Fruit fly (Drosophila melanogaster) whole organism, embryonic: ENCODE measurements around the gene Fcp3C.

Source experiments
- Ada2b ChIP-seq: fragments of 200-800 bp; sonication (Bioruptor generic); IDR thresholded peaks from 2 replicates; pipeline ENCODE4 v1.3.6; 2022; ENCODE audit warnings: missing biosample characterization, missing genetic modification characterization
- Asciz ChIP-seq: fragments of 200-800 bp; sonication (Bioruptor generic); optimal IDR thresholded peaks from 2 replicates; lab custom pipeline; 2017; ENCODE audit warnings: missing biosample characterization, mild to moderate bottlenecking, missing genetic modification characterization, missing genetic modification reagents
- Bdp1 ChIP-seq: fragments of 200-800 bp; sonication (Bioruptor generic); optimal IDR thresholded peaks from 3 replicates; lab custom pipeline; 2016; ENCODE audit warnings: missing biosample characterization, missing genetic modification characterization
- C15 ChIP-seq: fragments of 200-800 bp; sonication (Bioruptor generic); IDR thresholded peaks from 3 replicates; pipeline ENCODE4 v1.3.6; 2022; ENCODE audit warnings: missing biosample characterization, missing genetic modification characterization
- CG10147 ChIP-seq: fragments of 200-800 bp; sonication (Bioruptor generic); optimal IDR thresholded peaks from 2 replicates; lab custom pipeline; 2019; ENCODE audit warnings: missing biosample characterization, mild to moderate bottlenecking, missing genetic modification characterization, moderate library complexity
- CG11398 ChIP-seq: fragments of 200-800 bp; sonication (Bioruptor generic); optimal IDR thresholded peaks from 2 replicates; lab custom pipeline; 2016; ENCODE audit warnings: missing biosample characterization, missing genetic modification characterization
- CG11696 ChIP-seq: fragments of 200-800 bp; sonication (Bioruptor generic); IDR thresholded peaks from 2 replicates; pipeline ENCODE4 v1.3.6; 2022; ENCODE audit warnings: missing biosample characterization, missing genetic modification characterization
- CG12299 ChIP-seq: fragments of 200-800 bp; sonication (Bioruptor generic); optimal IDR thresholded peaks from 2 replicates; lab custom pipeline; 2018; ENCODE audit warnings: missing biosample characterization, mild to moderate bottlenecking, missing genetic modification characterization
- CG12391 ChIP-seq: fragments of 200-800 bp; sonication (Bioruptor generic); optimal IDR thresholded peaks from 3 replicates; lab custom pipeline; 2018; ENCODE audit warnings: missing biosample characterization, mild to moderate bottlenecking, missing genetic modification characterization, moderate library complexity
- CG15514 ChIP-seq: fragments of 200-800 bp; sonication (Bioruptor generic); optimal IDR thresholded peaks from 3 replicates; lab custom pipeline; 2017; ENCODE audit warnings: missing biosample characterization, missing genetic modification characterization, mild to moderate bottlenecking, moderate library complexity, missing genetic modification reagents
- CG17328 ChIP-seq: fragments of 200-800 bp; sonication (Bioruptor generic); IDR thresholded peaks from 2 replicates; pipeline ENCODE4 v1.3.6; 2022; ENCODE audit warnings: missing biosample characterization, missing genetic modification characterization
- CG2129 ChIP-seq: fragments of 200-800 bp; sonication (Bioruptor generic); IDR thresholded peaks from 2 replicates; pipeline ENCODE4 v1.3.6; 2022; ENCODE audit warnings: missing biosample characterization, missing genetic modification characterization; ENCODE audit not compliant: partially characterized antibody
- CG31365 ChIP-seq: fragments of 200-800 bp; sonication (Bioruptor generic); optimal IDR thresholded peaks from 2 replicates; lab custom pipeline; 2018; ENCODE audit warnings: missing biosample characterization, mild to moderate bottlenecking, missing genetic modification characterization
- CG4328 ChIP-seq: fragments of 200-800 bp; sonication (Bioruptor generic); optimal IDR thresholded peaks from 3 replicates; lab custom pipeline; 2017; ENCODE audit warnings: missing biosample characterization, missing genetic modification reagents, missing genetic modification characterization
- CG4707 ChIP-seq: fragments of 200-800 bp; sonication (Bioruptor generic); optimal IDR thresholded peaks from 2 replicates; lab custom pipeline; 2018; ENCODE audit warnings: missing biosample characterization, mild to moderate bottlenecking, missing genetic modification characterization, moderate library complexity
- CG8281 ChIP-seq: fragments of 200-800 bp; sonication (Bioruptor generic); optimal IDR thresholded peaks from 2 replicates; lab custom pipeline; 2018; ENCODE audit warnings: missing biosample characterization, mild to moderate bottlenecking, missing genetic modification characterization, moderate library complexity
- CG9609 ChIP-seq: fragments of 200-800 bp; sonication (Bioruptor generic); optimal IDR thresholded peaks from 3 replicates; lab custom pipeline; 2016; ENCODE audit warnings: missing biosample characterization, missing genetic modification characterization
- CG9817 ChIP-seq: fragments of 200-800 bp; sonication (Bioruptor generic); optimal IDR thresholded peaks from 2 replicates; lab custom pipeline; 2018; ENCODE audit warnings: missing biosample characterization, mild to moderate bottlenecking, missing genetic modification characterization, moderate library complexity
- Camta ChIP-seq: fragments of 200-800 bp; sonication (Bioruptor generic); optimal IDR thresholded peaks from 2 replicates; lab custom pipeline; 2016; ENCODE audit warnings: missing biosample characterization, missing genetic modification characterization
- Deaf1 ChIP-seq: fragments of 200-800 bp; optimal IDR thresholded peaks from 3 replicates; lab custom pipeline; 2019; ENCODE audit warnings: missing biosample characterization, mild to moderate bottlenecking, missing genetic modification characterization, moderate library complexity
- Dip2 ChIP-seq: fragments of 200-800 bp; sonication (Bioruptor generic); IDR thresholded peaks from 2 replicates; pipeline ENCODE4 v1.3.6; 2022; ENCODE audit warnings: missing biosample characterization, missing genetic modification characterization
- Fer3 ChIP-seq: fragments of 200-800 bp; sonication (Bioruptor generic); optimal IDR thresholded peaks from 2 replicates; lab custom pipeline; 2018; ENCODE audit warnings: missing biosample characterization, mild to moderate bottlenecking, missing genetic modification characterization, moderate library complexity
- Hmx ChIP-seq: fragments of 200-800 bp; sonication (Bioruptor generic); optimal IDR thresholded peaks from 2 replicates; lab custom pipeline; 2016; ENCODE audit warnings: missing biosample characterization, missing genetic modification characterization
- Kr ChIP-seq: fragments of 200-800 bp; sonication (Bioruptor generic); optimal IDR thresholded peaks from 2 replicates; lab custom pipeline; 2017; ENCODE audit warnings: missing biosample characterization, mild to moderate bottlenecking, missing genetic modification characterization
- Lim3 ChIP-seq: fragments of 200-800 bp; sonication (Bioruptor generic); IDR thresholded peaks from 2 replicates; pipeline ENCODE4 v1.3.6; 2022; ENCODE audit warnings: missing biosample characterization, missing genetic modification characterization
- Meics ChIP-seq: fragments of 200-800 bp; sonication (Bioruptor generic); optimal IDR thresholded peaks from 2 replicates; lab custom pipeline; 2017; ENCODE audit warnings: missing biosample characterization, mild to moderate bottlenecking, missing genetic modification characterization
- Mes4 ChIP-seq: fragments of 200-800 bp; sonication (Bioruptor generic); optimal IDR thresholded peaks from 2 replicates; lab custom pipeline; 2016; ENCODE audit warnings: missing biosample characterization, missing genetic modification characterization
- Myb ChIP-seq: fragments of 200-800 bp; sonication (Bioruptor generic); optimal IDR thresholded peaks from 2 replicates; lab custom pipeline; 2016; ENCODE audit warnings: missing biosample characterization, missing genetic modification characterization
- NC2β ChIP-seq: fragments of 200-800 bp; sonication (Bioruptor generic); optimal IDR thresholded peaks from 2 replicates; lab custom pipeline; 2016; ENCODE audit warnings: missing biosample characterization, missing genetic modification characterization
- ase ChIP-seq: fragments of 200-800 bp; sonication (Bioruptor generic); IDR thresholded peaks from 3 replicates; pipeline ENCODE4 v1.3.6; 2022; ENCODE audit warnings: missing biosample characterization, missing genetic modification characterization
- ato ChIP-seq: fragments of 200-800 bp; sonication (Bioruptor generic); IDR thresholded peaks from 2 replicates; pipeline ENCODE4 v1.3.6; 2022; ENCODE audit warnings: missing biosample characterization, missing genetic modification characterization; ENCODE audit not compliant: partially characterized antibody
- chif ChIP-seq, 2 experiments: fragments of 200-800 bp; sonication (Bioruptor generic); optimal IDR thresholded peaks; 3 replicates each; lab custom pipeline; 2016; ENCODE audit warnings: missing biosample characterization in 2 of 2, missing genetic modification characterization in 2 of 2
- ci ChIP-seq: fragments of 200-800 bp; sonication (Bioruptor generic); IDR thresholded peaks from 3 replicates; pipeline ENCODE4 v1.3.6; 2022; ENCODE audit warnings: missing biosample characterization, missing genetic modification characterization
- crp ChIP-seq, 2 experiments: fragments of 200-800 bp; sonication (Bioruptor generic); optimal IDR thresholded peaks; 2 replicates in 1 of 2; 3 replicates in 1 of 2; lab custom pipeline; 2017; ENCODE audit warnings: missing biosample characterization in 2 of 2, missing genetic modification characterization in 2 of 2, mild to moderate bottlenecking in 1 of 2, moderate library complexity in 1 of 2
- dysf ChIP-seq: fragments of 200-800 bp; sonication (Bioruptor generic); IDR thresholded peaks from 3 replicates; pipeline ENCODE4 v1.3.6; 2022; ENCODE audit warnings: missing biosample characterization, missing genetic modification characterization
- ems ChIP-seq: fragments of 200-800 bp; sonication (Bioruptor generic); optimal IDR thresholded peaks from 3 replicates; lab custom pipeline; 2016; ENCODE audit warnings: missing biosample characterization, missing genetic modification characterization
- eyg ChIP-seq: fragments of 200-800 bp; sonication (Bioruptor generic); optimal IDR thresholded peaks from 3 replicates; lab custom pipeline; 2016; ENCODE audit warnings: missing biosample characterization, missing genetic modification characterization
- fd96Cb ChIP-seq: fragments of 200-800 bp; sonication (Bioruptor generic); optimal IDR thresholded peaks from 2 replicates; lab custom pipeline; 2018; ENCODE audit warnings: missing biosample characterization, mild to moderate bottlenecking, missing genetic modification characterization, moderate library complexity
- gcm ChIP-seq: fragments of 200-800 bp; sonication (Bioruptor generic); optimal IDR thresholded peaks from 2 replicates; lab custom pipeline; 2019; ENCODE audit warnings: missing biosample characterization, mild to moderate bottlenecking, missing genetic modification characterization, moderate library complexity
- grau ChIP-seq: fragments of 200-800 bp; optimal IDR thresholded peaks from 3 replicates; lab custom pipeline; 2019; ENCODE audit warnings: missing biosample characterization, mild to moderate bottlenecking, missing genetic modification characterization, moderate library complexity
- jing ChIP-seq: fragments of 200-800 bp; sonication (Bioruptor generic); optimal IDR thresholded peaks from 2 replicates; lab custom pipeline; 2018; ENCODE audit warnings: missing biosample characterization, mild to moderate bottlenecking, missing genetic modification characterization
- p53 ChIP-seq: fragments of 200-800 bp; sonication (Bioruptor generic); optimal IDR thresholded peaks from 2 replicates; lab custom pipeline; 2016; ENCODE audit warnings: missing biosample characterization, missing genetic modification characterization
- pan ChIP-seq, 4 experiments: fragments of >200 bp in 3 of 4; fragments of 200-800 bp in 1 of 4; sonication (Bioruptor generic) in 1 of 4; optimal IDR thresholded peaks in 3 of 4; IDR thresholded peaks in 1 of 4; 2 replicates each; pipeline versions ENCODE4 v1.3.6 to Lab custom; 2017 to 2022; ENCODE audit warnings: missing biosample characterization in 2 of 4, missing genetic modification characterization in 2 of 4, mixed read lengths in 1 of 4
- pum ChIP-seq: fragments of 200-800 bp; sonication (Bioruptor generic); optimal IDR thresholded peaks from 2 replicates; lab custom pipeline; 2016; ENCODE audit warnings: missing biosample characterization, missing genetic modification characterization
- trh ChIP-seq: fragments of 200-800 bp; sonication (Bioruptor generic); optimal IDR thresholded peaks from 2 replicates; lab custom pipeline; 2016; ENCODE audit warnings: missing biosample characterization, missing genetic modification characterization
- vfl ChIP-seq: fragments of 200-800 bp; sonication (Bioruptor generic); optimal IDR thresholded peaks from 2 replicates; lab custom pipeline; 2016; ENCODE audit warnings: missing biosample characterization, missing genetic modification characterization
- zf30C ChIP-seq: fragments of 200-800 bp; sonication (Bioruptor generic); optimal IDR thresholded peaks from 3 replicates; lab custom pipeline; 2018; ENCODE audit warnings: missing biosample characterization, mild to moderate bottlenecking, missing genetic modification characterization
- zfh2 ChIP-seq: fragments of 200-800 bp; sonication (Bioruptor generic); optimal IDR thresholded peaks from 2 replicates; lab custom pipeline; 2016; ENCODE audit warnings: missing biosample characterization, missing genetic modification characterization

Gene Fcp3C

dm6 chrX:3205887-3206794 is 31.9 kb upstream of the Fcp3C start (continued):
- TF ChIP-seq gcm (no peak), CG11398 (GFP tag; lab: Kevin White, UChicago) (peak; percentile 52), CG9609 (GFP tag; lab: Kevin White, UChicago) (peak; percentile 60), Kr (GFP tag; lab: Kevin White, UChicago) (no peak), Meics (GFP tag; lab: Kevin White, UChicago) (peak; percentile 78), CG8281 (tag; lab: Kevin White, UChicago) (peak; percentile 14), dysf (GFP tag; lab: Robert Waterston, UW) (peak; percentile 84), Asciz (GFP tag; lab: Kevin White, UChicago) (peak; percentile 25), jing (GFP tag; lab: Kevin White, UChicago) (peak; percentile 24), vfl (GFP tag; lab: Kevin White, UChicago) (peak; percentile 16), CG12391 (tag; lab: Kevin White, UChicago) (peak; percentile 30), Lim3 (GFP tag; lab: Robert Waterston, UW) (no peak), chif (GFP tag; optimal IDR thresholded peaks at IDR 0.05; lab: Kevin White, UChicago) (peak; percentile 16 to 50), CG17328 (GFP tag; lab: Robert Waterston, UW) (peak; percentile 81), CG4707 (no peak), CG9817 (tag; lab: Kevin White, UChicago) (peak; percentile 48), fd96Cb (tag; lab: Kevin White, UChicago) (peak; percentile 47), Myb (peak; percentile 52), Fer3 (tag; lab: Kevin White, UChicago) (peak; percentile 57), Ada2b (GFP tag; lab: Robert Waterston, UW) (peak; percentile 85), Bdp1 (GFP tag; lab: Kevin White, UChicago) (peak; percentile 10), p53 (GFP tag; lab: Kevin White, UChicago) (no peak), grau (tag; lab: Kevin White, UChicago) (peak; percentile 43), ase (GFP tag; lab: Robert Waterston, UW) (peak; percentile 55; the same call in 1 of the 3 replicates), CG11696 (GFP tag; lab: Robert Waterston, UW) (peak; percentile 53; the same call in 1 of the 2 replicates), zf30C (peak; percentile 11), crp (GFP tag; optimal IDR thresholded peaks at IDR 0.05; lab: Kevin White, UChicago) (peak in 1 of 2 experiments; percentile 12), NC2β (GFP tag; lab: Kevin White, UChicago) (peak; percentile 56), CG2129 (GFP tag; lab: Robert Waterston, UW) (no peak), zfh2 (GFP tag; lab: Kevin White, UChicago) (peak; percentile 50), CG12299 (tag; lab: Kevin White, UChicago) (peak; percentile 35), Dip2 (GFP tag; lab: Robert Waterston, UW) (no peak), CG4328 (GFP tag; lab: Kevin White, UChicago) (no peak), ato (GFP tag; lab: Robert Waterston, UW) (no peak), trh (GFP tag; lab: Kevin White, UChicago) (no peak), pum (GFP tag; lab: Kevin White, UChicago) (peak; percentile 50), CG15514 (GFP tag; lab: Kevin White, UChicago) (peak; percentile 60), ci (GFP tag; lab: Robert Waterston, UW) (peak; percentile 88), Hmx (GFP tag; lab: Kevin White, UChicago) (no peak), pan (optimal IDR thresholded peaks at IDR 0.05; lab: Kevin White, UChicago) (no peak), pan (GFP tag; optimal IDR thresholded peaks at IDR 0.05 in 1 of 2, IDR thresholded peaks at IDR 0.05 in 1 of 2) (peak in 1 of 2 experiments; percentile 83), Deaf1 (peak; percentile 26), CG31365 (tag; lab: Kevin White, UChicago) (peak; percentile 8), CG10147 (GFP tag; lab: Kevin White, UChicago) (peak; percentile 48), Camta (GFP tag; lab: Kevin White, UChicago) (peak; percentile 29), ems (GFP tag; lab: Kevin White, UChicago) (peak; percentile 65), Mes4 (GFP tag; lab: Kevin White, UChicago) (peak; percentile 39), C15 (GFP tag; lab: Robert Waterston, UW) (0 out of 3 replicates have a peak, but pooled peaks have one; percentile 12), eyg (peak; percentile 10)
